Fruit fly (Drosophila melanogaster): ENCODE data around the gene sim.

Gene sim

DNA sequence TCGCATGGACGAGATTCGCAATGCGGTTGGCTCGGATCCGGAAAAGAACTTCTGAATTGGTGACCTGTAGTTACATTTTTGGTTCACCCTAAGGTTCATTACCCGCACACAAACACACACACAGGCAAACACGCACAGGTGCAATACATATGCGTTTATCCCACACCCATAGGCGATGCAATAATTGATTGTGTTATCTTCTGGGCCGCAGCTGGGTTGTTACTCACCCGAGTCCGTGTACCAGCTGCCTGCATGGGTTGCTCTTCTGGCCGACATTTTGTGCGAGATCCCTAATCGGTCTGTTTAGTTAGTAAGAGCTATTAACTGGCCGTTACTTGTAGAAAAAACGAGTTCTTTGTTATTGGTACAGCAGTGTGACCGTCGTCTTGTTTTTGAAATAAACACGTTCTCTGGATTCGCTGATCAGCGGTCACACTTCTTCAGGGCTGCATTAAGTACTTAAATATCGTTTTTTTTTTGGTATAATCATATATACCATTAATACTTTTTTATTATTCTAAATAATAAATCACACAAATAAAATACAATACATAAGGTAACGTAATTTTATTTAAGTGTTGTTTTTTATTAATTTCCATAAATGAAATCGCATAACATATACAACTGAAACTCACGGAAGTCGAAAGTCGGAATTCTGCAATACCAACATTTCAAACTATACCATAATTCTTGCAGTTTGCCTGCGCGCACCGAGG lies 46.5 kb upstream of the sim start, which contains the start of gene CG8031 (continued):
- TF ChIP-seq TFAM (GFP tag; optimal IDR thresholded peaks at IDR 0.05) (no peak), Dll (GFP tag; IDR thresholded peaks at IDR 0.05; ENCODE audit: partially characterized antibody) (0 out of 4 replicates have a peak, but pooled peaks have one; percentile 17), dpn (GFP tag; optimal IDR thresholded peaks at IDR 0.05) (no peak), hb (GFP tag; IDR thresholded peaks at IDR 0.05; ENCODE audit: partially characterized antibody) (no peak), insv (GFP tag; optimal IDR thresholded peaks at IDR 0.05) (peak in 1 of 2 experiments; percentile 12), Lhr (GFP tag; optimal IDR thresholded peaks at IDR 0.05) (peak; percentile 78), CG13123 (GFP tag; optimal IDR thresholded peaks at IDR 0.05) (no peak), ewg (GFP tag; optimal IDR thresholded peaks at IDR 0.05) (no peak), CG4617 (GFP tag; optimal IDR thresholded peaks at IDR 0.05; ENCODE audit: borderline replicate concordance) (peak; percentile 58), NC2α (GFP tag; optimal IDR thresholded peaks at IDR 0.05) (no peak), CG30020 (tag; optimal IDR thresholded peaks at IDR 0.05) (peak; percentile 27), nmo (GFP tag; optimal IDR thresholded peaks at IDR 0.05) (peak; percentile 68), Hmr (GFP tag; optimal IDR thresholded peaks at IDR 0.05) (no peak), CG9817 (tag; optimal IDR thresholded peaks at IDR 0.05) (no peak), MESR4 (GFP tag; optimal IDR thresholded peaks at IDR 0.05) (peak; percentile 97), h (optimal IDR thresholded peaks at IDR 0.05) (no peak), CG17912 (GFP tag; optimal IDR thresholded peaks at IDR 0.05) (no peak), CG10462 (GFP tag; optimal IDR thresholded peaks at IDR 0.05) (no peak), stc (GFP tag; IDR thresholded peaks at IDR 0.05) (no peak)

- no peak for TF ChIP-seq croc (GFP tag; conservative IDR thresholded peaks at IDR 0.05)
- no peak for TF ChIP-seq CG32767 (GFP tag; IDR thresholded peaks at IDR 0.05)
- TF ChIP-seq CG14710 (tag; optimal IDR thresholded peaks at IDR 0.05) = peak; percentile 14
- TF ChIP-seq CG4854 (GFP tag; optimal IDR thresholded peaks at IDR 0.05) = no peak
- TF ChIP-seq ac (GFP tag; optimal IDR thresholded peaks at IDR 0.05) = no peak
- TF ChIP-seq wor (GFP tag; IDR thresholded peaks at IDR 0.05) = no peak
- TF ChIP-seq ap (GFP tag; IDR thresholded peaks at IDR 0.05) = no peak
- TF ChIP-seq Antp (GFP tag; optimal IDR thresholded peaks at IDR 0.05) = no peak
- no peak for TF ChIP-seq ci (GFP tag; IDR thresholded peaks at IDR 0.05)
- TF ChIP-seq esg (GFP tag; conservative IDR thresholded peaks at IDR 0.05) = no peak
- TF ChIP-seq CG32532 (GFP tag; IDR thresholded peaks at IDR 0.05) = no peak
- no peak for TF ChIP-seq CG15479 (GFP tag; optimal IDR thresholded peaks at IDR 0.05)
- no peak for TF ChIP-seq pfk (GFP tag; optimal IDR thresholded peaks at IDR 0.05)
- peak; percentile 40; the same call in 1 of the 2 replicates for TF ChIP-seq Bgb (GFP tag; IDR thresholded peaks at IDR 0.05; ENCODE audit: partially characterized antibody)
- peak; percentile 88 for TF ChIP-seq sd (tag; optimal IDR thresholded peaks at IDR 0.05)
- TF ChIP-seq Ssrp (tag; optimal IDR thresholded peaks at IDR 0.05) = no peak
- TF ChIP-seq CG10209 (GFP tag; optimal IDR thresholded peaks at IDR 0.05) = no peak
- peak; percentile 63 for TF ChIP-seq nom (GFP tag; optimal IDR thresholded peaks at IDR 0.05)
- TF ChIP-seq CG34422 (GFP tag; IDR thresholded peaks at IDR 0.05) = peak; percentile 60; the same call in 1 of the 3 replicates
- TF ChIP-seq onecut (GFP tag; IDR thresholded peaks at IDR 0.05) = no peak
- no peak for TF ChIP-seq CG2116 (GFP tag; optimal IDR thresholded peaks at IDR 0.05)
- no peak for TF ChIP-seq nmo (GFP tag; optimal IDR thresholded peaks at IDR 0.05)
- TF ChIP-seq Kr (GFP tag; optimal IDR thresholded peaks at IDR 0.05) = no peak
- 0 out of 2 replicates have a peak, but pooled peaks have one; percentile 9 for TF ChIP-seq bowl (GFP tag; IDR thresholded peaks at IDR 0.05)
- peak; percentile 62 for TF ChIP-seq nerfin-1 (tag; optimal IDR thresholded peaks at IDR 0.05)
- TF ChIP-seq oc (tag; optimal IDR thresholded peaks at IDR 0.05) = no peak
- no peak for TF ChIP-seq CG8924 (tag; optimal IDR thresholded peaks at IDR 0.05)
- TF ChIP-seq CG10366 (GFP tag; IDR thresholded peaks at IDR 0.05) = no peak
- no peak for TF ChIP-seq fru (optimal IDR thresholded peaks at IDR 0.05)
- TF ChIP-seq tin (GFP tag; optimal IDR thresholded peaks at IDR 0.05) = no peak
- TF ChIP-seq CG7963 (GFP tag; IDR thresholded peaks at IDR 0.05; ENCODE audit: partially characterized antibody) = no peak
- TF ChIP-seq zf30C (GFP tag; optimal IDR thresholded peaks at IDR 0.05) = peak; percentile 24
These were observed 46.0 kb upstream of the sim start, which contains the start of gene CtBP for dm6 chr3R:13011621-13011963. Gene CtBP, plus strand, starts transcription at chr3R:13011649.

Data from whole organism, embryonic.